Fruit fly (Drosophila melanogaster) whole organism, embryonic: ENCODE results near the gene CG3091.

Source experiments
- Blimp-1 ChIP-seq: fragments of 200-800 bp; sonication (Bioruptor generic); optimal IDR thresholded peaks from 3 replicates; lab custom pipeline; 2018; ENCODE audit warnings: missing biosample characterization, missing genetic modification characterization, mild to moderate bottlenecking, moderate library complexity, missing genetic modification reagents
- CG10431 ChIP-seq: fragments of 200-800 bp; sonication (Bioruptor generic); optimal IDR thresholded peaks from 3 replicates; lab custom pipeline; 2018; ENCODE audit warnings: missing biosample characterization, mild to moderate bottlenecking, missing genetic modification characterization
- CG11695 ChIP-seq: fragments of 200-800 bp; sonication (Bioruptor generic); IDR thresholded peaks from 3 replicates; pipeline ENCODE4 v1.3.6; 2022; ENCODE audit warnings: missing biosample characterization, missing genetic modification characterization
- CG12236 ChIP-seq: fragments of 200-800 bp; sonication (Bioruptor generic); optimal IDR thresholded peaks from 2 replicates; lab custom pipeline; 2016; ENCODE audit warnings: missing biosample characterization, missing genetic modification characterization
- CG13624 ChIP-seq: fragments of 200-800 bp; sonication (Bioruptor generic); optimal IDR thresholded peaks from 2 replicates; lab custom pipeline; 2016; ENCODE audit warnings: missing biosample characterization, missing genetic modification characterization
- CG14710 ChIP-seq: fragments of 200-800 bp; sonication (Bioruptor generic); optimal IDR thresholded peaks from 3 replicates; lab custom pipeline; 2019; ENCODE audit warnings: missing biosample characterization, mild to moderate bottlenecking, missing genetic modification characterization, moderate library complexity
- CG14860 ChIP-seq: fragments of 200-800 bp; sonication (Bioruptor generic); IDR thresholded peaks from 3 replicates; pipeline ENCODE4 v1.3.6; 2022; ENCODE audit warnings: missing biosample characterization, missing genetic modification characterization; ENCODE audit not compliant: partially characterized antibody
- CG15514 ChIP-seq: fragments of 200-800 bp; sonication (Bioruptor generic); optimal IDR thresholded peaks from 3 replicates; lab custom pipeline; 2017; ENCODE audit warnings: missing biosample characterization, missing genetic modification characterization, mild to moderate bottlenecking, moderate library complexity, missing genetic modification reagents
- CG17568 ChIP-seq: fragments of 200-800 bp; sonication (Bioruptor generic); optimal IDR thresholded peaks from 2 replicates; lab custom pipeline; 2018; ENCODE audit warnings: missing biosample characterization, mild to moderate bottlenecking, missing genetic modification characterization, moderate library complexity
- CG1832 ChIP-seq: fragments of 200-800 bp; sonication (Bioruptor generic); optimal IDR thresholded peaks from 2 replicates; lab custom pipeline; 2017; ENCODE audit warnings: missing biosample characterization, mild to moderate bottlenecking, missing genetic modification characterization, inconsistent platforms
- CG2116 ChIP-seq: fragments of 200-800 bp; sonication (Bioruptor generic); optimal IDR thresholded peaks from 3 replicates; lab custom pipeline; 2018; ENCODE audit warnings: missing biosample characterization, mild to moderate bottlenecking, missing genetic modification characterization
- CG2129 ChIP-seq: fragments of 200-800 bp; sonication (Bioruptor generic); IDR thresholded peaks from 2 replicates; pipeline ENCODE4 v1.3.6; 2022; ENCODE audit warnings: missing biosample characterization, missing genetic modification characterization; ENCODE audit not compliant: partially characterized antibody
- CG2202 ChIP-seq: fragments of 200-800 bp; sonication (Bioruptor generic); optimal IDR thresholded peaks from 2 replicates; lab custom pipeline; 2018; ENCODE audit warnings: missing biosample characterization, mild to moderate bottlenecking, missing genetic modification characterization
- CG2889 ChIP-seq: fragments of 200-800 bp; sonication (Bioruptor generic); IDR thresholded peaks from 3 replicates; pipeline ENCODE4 v1.3.6; 2022; ENCODE audit warnings: missing biosample characterization, missing genetic modification characterization
- CG30403 ChIP-seq: fragments of 200-800 bp; sonication (Bioruptor generic); optimal IDR thresholded peaks from 3 replicates; lab custom pipeline; 2016; ENCODE audit warnings: missing biosample characterization, missing genetic modification characterization
- CG3281 ChIP-seq: fragments of 200-800 bp; sonication (Bioruptor generic); optimal IDR thresholded peaks from 3 replicates; lab custom pipeline; 2017; ENCODE audit warnings: missing biosample characterization, mild to moderate bottlenecking, missing genetic modification characterization
- CG3726 ChIP-seq: fragments of 200-800 bp; sonication (Bioruptor generic); IDR thresholded peaks from 3 replicates; pipeline ENCODE4, ENCODE4 v1.3.6; 2022; ENCODE audit warnings: missing biosample characterization, missing genetic modification characterization
- CG3995 ChIP-seq: fragments of 200-800 bp; sonication (Bioruptor generic); optimal IDR thresholded peaks from 3 replicates; lab custom pipeline; 2016; ENCODE audit warnings: missing biosample characterization, missing genetic modification characterization
- CG5245 ChIP-seq: fragments of 200-800 bp; sonication (Bioruptor generic); optimal IDR thresholded peaks from 3 replicates; lab custom pipeline; 2016; ENCODE audit warnings: missing biosample characterization, missing genetic modification characterization
- CG9817 ChIP-seq: fragments of 200-800 bp; sonication (Bioruptor generic); optimal IDR thresholded peaks from 2 replicates; lab custom pipeline; 2018; ENCODE audit warnings: missing biosample characterization, mild to moderate bottlenecking, missing genetic modification characterization, moderate library complexity
- Deaf1 ChIP-seq: fragments of 200-800 bp; optimal IDR thresholded peaks from 3 replicates; lab custom pipeline; 2019; ENCODE audit warnings: missing biosample characterization, mild to moderate bottlenecking, missing genetic modification characterization, moderate library complexity
- Dll ChIP-seq: fragments of 200-800 bp; sonication (Bioruptor generic); IDR thresholded peaks from 4 replicates; pipeline ENCODE4 v1.3.6; 2022; ENCODE audit warnings: missing biosample characterization, missing genetic modification characterization; ENCODE audit not compliant: partially characterized antibody
- Elba2 ChIP-seq: fragments of 200-800 bp; sonication (Bioruptor generic); optimal IDR thresholded peaks from 3 replicates; lab custom pipeline; 2016; ENCODE audit warnings: missing biosample characterization, missing genetic modification characterization
- Ets97D ChIP-seq: fragments of 200-800 bp; sonication (Bioruptor generic); optimal IDR thresholded peaks from 3 replicates; lab custom pipeline; 2016; ENCODE audit warnings: missing biosample characterization, missing genetic modification characterization
- HmgZ ChIP-seq: fragments of 200-800 bp; sonication (Bioruptor generic); optimal IDR thresholded peaks from 2 replicates; lab custom pipeline; 2018; ENCODE audit warnings: missing biosample characterization, mild to moderate bottlenecking, missing genetic modification characterization
- Hr3 ChIP-seq: fragments of 200-800 bp; sonication (Bioruptor generic); optimal IDR thresholded peaks from 3 replicates; lab custom pipeline; 2016; ENCODE audit warnings: missing biosample characterization, missing genetic modification characterization
- Mad ChIP-seq: fragments of 200-800 bp; sonication (Bioruptor generic); optimal IDR thresholded peaks from 2 replicates; lab custom pipeline; 2016; ENCODE audit warnings: missing biosample characterization, missing genetic modification characterization
- Nf-YC ChIP-seq: fragments of 200-800 bp; optimal IDR thresholded peaks from 3 replicates; lab custom pipeline; 2019; ENCODE audit warnings: missing biosample characterization, mild to moderate bottlenecking, missing genetic modification characterization, moderate library complexity
- Sox100B ChIP-seq: fragments of 200-800 bp; sonication (Bioruptor generic); optimal IDR thresholded peaks from 3 replicates; lab custom pipeline; 2018; ENCODE audit warnings: missing biosample characterization, mild to moderate bottlenecking, missing genetic modification characterization
- TFAM ChIP-seq: fragments of 200-800 bp; sonication (Bioruptor generic); optimal IDR thresholded peaks from 2 replicates; lab custom pipeline; 2017; ENCODE audit warnings: missing biosample characterization, missing genetic modification characterization, inconsistent platforms
- al ChIP-seq: fragments of 200-800 bp; sonication (Bioruptor generic); IDR thresholded peaks from 2 replicates; pipeline ENCODE4 v1.3.6; 2022; ENCODE audit warnings: missing biosample characterization, missing genetic modification characterization
- corto ChIP-seq: fragments of 200-800 bp; sonication (Bioruptor generic); optimal IDR thresholded peaks from 2 replicates; lab custom pipeline; 2016; ENCODE audit warnings: missing biosample characterization, mild to moderate bottlenecking, missing genetic modification characterization, moderate library complexity
- crp ChIP-seq, 2 experiments: fragments of 200-800 bp; sonication (Bioruptor generic); optimal IDR thresholded peaks; 2 replicates in 1 of 2; 3 replicates in 1 of 2; lab custom pipeline; 2017; ENCODE audit warnings: missing biosample characterization in 2 of 2, missing genetic modification characterization in 2 of 2, mild to moderate bottlenecking in 1 of 2, moderate library complexity in 1 of 2
- disco-r ChIP-seq: fragments of 200-800 bp; sonication (Bioruptor generic); optimal IDR thresholded peaks from 2 replicates; lab custom pipeline; 2016; ENCODE audit warnings: missing biosample characterization, missing genetic modification characterization
- dmrt99B ChIP-seq: fragments of 200-800 bp; sonication (Bioruptor generic); optimal IDR thresholded peaks from 2 replicates; lab custom pipeline; 2018; ENCODE audit warnings: missing biosample characterization, mild to moderate bottlenecking, missing genetic modification characterization, moderate library complexity
- fd64A ChIP-seq: fragments of 200-800 bp; sonication (Bioruptor generic); optimal IDR thresholded peaks from 3 replicates; lab custom pipeline; 2018; ENCODE audit warnings: missing biosample characterization, mild to moderate bottlenecking, missing genetic modification characterization
- her ChIP-seq: fragments of 200-800 bp; sonication (Bioruptor generic); optimal IDR thresholded peaks from 2 replicates; lab custom pipeline; 2016; ENCODE audit warnings: missing biosample characterization, missing genetic modification characterization
- ind ChIP-seq: fragments of 200-800 bp; sonication (Bioruptor generic); optimal IDR thresholded peaks from 3 replicates; lab custom pipeline; 2016; ENCODE audit warnings: missing biosample characterization, missing genetic modification characterization
- insv ChIP-seq, 2 experiments: fragments of 200-800 bp; sonication (Bioruptor generic); optimal IDR thresholded peaks; 3 replicates each; lab custom pipeline; 2016 to 2018; ENCODE audit warnings: missing biosample characterization in 2 of 2, missing genetic modification characterization in 2 of 2
- knrl ChIP-seq: fragments of 200-800 bp; sonication (Bioruptor generic); IDR thresholded peaks from 3 replicates; pipeline ENCODE4 v1.3.6; 2022; ENCODE audit warnings: missing biosample characterization, missing genetic modification characterization; ENCODE audit not compliant: partially characterized antibody
- luna ChIP-seq: fragments of 200-800 bp; sonication (Bioruptor generic); optimal IDR thresholded peaks from 2 replicates; lab custom pipeline; 2016; ENCODE audit warnings: missing biosample characterization, missing genetic modification characterization
- pan ChIP-seq, 4 experiments: fragments of >200 bp in 3 of 4; fragments of 200-800 bp in 1 of 4; sonication (Bioruptor generic) in 1 of 4; optimal IDR thresholded peaks in 3 of 4; IDR thresholded peaks in 1 of 4; 2 replicates each; pipeline versions ENCODE4 v1.3.6 to Lab custom; 2017 to 2022; ENCODE audit warnings: missing biosample characterization in 2 of 4, missing genetic modification characterization in 2 of 4, mixed read lengths in 1 of 4
- sima ChIP-seq: fragments of 200-800 bp; sonication (Bioruptor generic); optimal IDR thresholded peaks from 2 replicates; lab custom pipeline; 2016; ENCODE audit warnings: missing biosample characterization, missing genetic modification characterization
- slou ChIP-seq: fragments of 200-800 bp; sonication (Bioruptor generic); optimal IDR thresholded peaks from 3 replicates; lab custom pipeline; 2016; ENCODE audit warnings: missing biosample characterization, missing genetic modification characterization
- sna ChIP-seq: fragments of 200-800 bp; sonication (Bioruptor generic); IDR thresholded peaks from 2 replicates; pipeline ENCODE4 v1.3.6; 2022; ENCODE audit warnings: missing biosample characterization, missing genetic modification characterization; ENCODE audit not compliant: partially characterized antibody
- sr ChIP-seq: fragments of 200-800 bp; sonication (Bioruptor generic); IDR thresholded peaks from 3 replicates; pipeline ENCODE4 v1.3.6; 2022; ENCODE audit warnings: missing biosample characterization, missing genetic modification characterization
- wdn ChIP-seq: fragments of 200-800 bp; sonication (Bioruptor generic); IDR thresholded peaks from 2 replicates; pipeline ENCODE4 v1.3.6; 2022; ENCODE audit warnings: missing biosample characterization, missing genetic modification characterization
- zf30C ChIP-seq: fragments of 200-800 bp; sonication (Bioruptor generic); optimal IDR thresholded peaks from 3 replicates; lab custom pipeline; 2018; ENCODE audit warnings: missing biosample characterization, mild to moderate bottlenecking, missing genetic modification characterization

Gene CG3091

dm6 chrX:2293294-2293988 is 39.4 kb upstream of the CG3091 start, which contains the start of gene CG2865 (continued):
- TF ChIP-seq her (GFP tag; lab: Kevin White, UChicago) (peak; percentile 89), CG30403 (GFP tag; lab: Kevin White, UChicago) (peak; percentile 94), slou (peak; percentile 80), CG5245 (GFP tag; lab: Kevin White, UChicago) (peak; percentile 71), CG2116 (GFP tag; lab: Kevin White, UChicago) (peak; percentile 68), fd64A (GFP tag; lab: Kevin White, UChicago) (peak; percentile 90), zf30C (peak; percentile 36), CG12236 (peak; percentile 79), knrl (GFP tag; lab: Robert Waterston, UW) (peak; percentile 26; the same call in 1 of the 3 replicates), crp (GFP tag; optimal IDR thresholded peaks at IDR 0.05; lab: Kevin White, UChicago) (peak in 1 of 2 experiments; percentile 66), HmgZ (tag; lab: Kevin White, UChicago) (peak; percentile 96), insv (GFP tag; optimal IDR thresholded peaks at IDR 0.05; lab: Kevin White, UChicago) (peak; percentile 40 to 78), CG2129 (GFP tag; lab: Robert Waterston, UW) (no peak), Sox100B (GFP tag; lab: Kevin White, UChicago) (peak; percentile 96), sr (peak; percentile 93), corto (GFP tag; lab: Kevin White, UChicago) (peak; percentile 84), CG17568 (GFP tag; lab: Kevin White, UChicago) (peak; percentile 95), CG9817 (tag; lab: Kevin White, UChicago) (peak; percentile 93), CG15514 (GFP tag; lab: Kevin White, UChicago) (peak; percentile 89), TFAM (GFP tag; lab: Kevin White, UChicago) (peak; percentile 57), CG14860 (GFP tag; lab: Robert Waterston, UW) (no peak), CG3995 (GFP tag; lab: Kevin White, UChicago) (peak; percentile 72), Dll (GFP tag; lab: Robert Waterston, UW) (no peak), Deaf1 (peak; percentile 83), CG10431 (GFP tag; lab: Kevin White, UChicago) (peak; percentile 88), sna (GFP tag; lab: Robert Waterston, UW) (no peak), sima (peak; percentile 74), CG2889 (GFP tag; lab: Robert Waterston, UW) (peak; percentile 77; the same call in 2 of the 3 replicates), ind (GFP tag; lab: Kevin White, UChicago) (peak; percentile 91), CG13624 (GFP tag; lab: Kevin White, UChicago) (peak; percentile 96), CG3726 (GFP tag; lab: Robert Waterston, UW) (0 out of 3 replicates have a peak, but pooled peaks have one; percentile 63), Ets97D (GFP tag; lab: Kevin White, UChicago) (peak; percentile 57), CG2202 (tag; lab: Kevin White, UChicago) (peak; percentile 89), Mad (GFP tag; lab: Kevin White, UChicago) (peak; percentile 58), CG3281 (peak; percentile 97), luna (GFP tag; lab: Kevin White, UChicago) (peak; percentile 82), wdn (GFP tag; lab: Robert Waterston, UW) (peak; percentile 71), CG14710 (tag; lab: Kevin White, UChicago) (peak; percentile 93), Nf-YC (peak; percentile 91), Blimp-1 (GFP tag; lab: Kevin White, UChicago) (peak; percentile 91), CG1832 (no peak), dmrt99B (tag; lab: Kevin White, UChicago) (peak; percentile 97), Hr3 (peak; percentile 92), pan (optimal IDR thresholded peaks at IDR 0.05; lab: Kevin White, UChicago) (no peak), pan (GFP tag; optimal IDR thresholded peaks at IDR 0.05 in 1 of 2, IDR thresholded peaks at IDR 0.05 in 1 of 2) (peak in 1 of 2 experiments; percentile 88), Elba2 (GFP tag; lab: Kevin White, UChicago) (no peak), al (peak; percentile 84), CG11695 (GFP tag; lab: Robert Waterston, UW) (peak; percentile 93), disco-r (peak; percentile 93)
